Fruit fly (Drosophila melanogaster) whole organism, embryonic: ENCODE measurements around the gene CG8301.

Experiments used
- Asciz ChIP-seq: fragments of 200-800 bp; sonication (Bioruptor generic); optimal IDR thresholded peaks from 2 replicates; lab custom pipeline; 2017; ENCODE audit warnings: missing biosample characterization, mild to moderate bottlenecking, missing genetic modification characterization, missing genetic modification reagents
- Atf-2 ChIP-seq: fragments of 200-800 bp; sonication (Bioruptor generic); optimal IDR thresholded peaks from 2 replicates; lab custom pipeline; 2016; ENCODE audit warnings: missing biosample characterization, missing genetic modification characterization
- Atf3 ChIP-seq: fragments of 200-800 bp; sonication (Bioruptor generic); optimal IDR thresholded peaks from 3 replicates; lab custom pipeline; 2016; ENCODE audit warnings: missing biosample characterization, missing genetic modification characterization
- Atf6 ChIP-seq: fragments of 200-800 bp; sonication (Bioruptor generic); IDR thresholded peaks from 2 replicates; pipeline ENCODE4 v1.3.6; 2022; ENCODE audit warnings: missing biosample characterization, missing genetic modification characterization
- CG10321 ChIP-seq: fragments of 200-800 bp; sonication (Bioruptor generic); IDR thresholded peaks from 2 replicates; pipeline ENCODE4 v1.3.6; 2022; ENCODE audit warnings: missing biosample characterization, missing genetic modification characterization
- CG10565 ChIP-seq: fragments of 200-800 bp; sonication (Bioruptor generic); optimal IDR thresholded peaks from 3 replicates; lab custom pipeline; 2016; ENCODE audit warnings: missing biosample characterization, mild to moderate bottlenecking, missing genetic modification characterization
- CG10979 ChIP-seq: fragments of 200-800 bp; sonication (Bioruptor generic); optimal IDR thresholded peaks from 2 replicates; lab custom pipeline; 2018; ENCODE audit warnings: missing biosample characterization, mild to moderate bottlenecking, missing genetic modification characterization, moderate library complexity
- CG12104 ChIP-seq: fragments of 200-800 bp; sonication (Bioruptor generic); optimal IDR thresholded peaks from 3 replicates; lab custom pipeline; 2016; ENCODE audit warnings: missing biosample characterization, missing genetic modification characterization
- CG1233 ChIP-seq: fragments of 200-800 bp; sonication (Bioruptor generic); optimal IDR thresholded peaks from 4 replicates; lab custom pipeline; 2018; ENCODE audit warnings: missing biosample characterization, mild to moderate bottlenecking, missing genetic modification characterization
- CG13123 ChIP-seq: fragments of 200-800 bp; sonication (Bioruptor generic); optimal IDR thresholded peaks from 2 replicates; lab custom pipeline; 2016; ENCODE audit warnings: missing biosample characterization, missing genetic modification characterization
- CG16815 ChIP-seq: fragments of 200-800 bp; sonication (Bioruptor generic); optimal IDR thresholded peaks from 3 replicates; lab custom pipeline; 2017; ENCODE audit warnings: missing biosample characterization, mild to moderate bottlenecking, missing genetic modification characterization
- CG17829 ChIP-seq: fragments of 200-800 bp; optimal IDR thresholded peaks from 2 replicates; lab custom pipeline; 2019; ENCODE audit warnings: missing biosample characterization, mild to moderate bottlenecking, missing genetic modification characterization, moderate library complexity
- CG2889 ChIP-seq: fragments of 200-800 bp; sonication (Bioruptor generic); IDR thresholded peaks from 3 replicates; pipeline ENCODE4 v1.3.6; 2022; ENCODE audit warnings: missing biosample characterization, missing genetic modification characterization
- CG31224 ChIP-seq: fragments of 200-800 bp; sonication (Bioruptor generic); IDR thresholded peaks from 2 replicates; pipeline ENCODE4 v1.3.6; 2022; ENCODE audit warnings: missing biosample characterization, missing genetic modification characterization
- CG4328 ChIP-seq: fragments of 200-800 bp; sonication (Bioruptor generic); optimal IDR thresholded peaks from 3 replicates; lab custom pipeline; 2017; ENCODE audit warnings: missing biosample characterization, missing genetic modification reagents, missing genetic modification characterization
- CG6765 ChIP-seq: fragments of 200-800 bp; sonication (Bioruptor generic); optimal IDR thresholded peaks from 3 replicates; lab custom pipeline; 2017; ENCODE audit warnings: missing biosample characterization, mild to moderate bottlenecking, missing genetic modification characterization
- CG8478 ChIP-seq: fragments of >200 bp; optimal IDR thresholded peaks from 2 replicates; lab custom pipeline; 2018
- Dbx ChIP-seq: fragments of 200-800 bp; sonication (Bioruptor generic); IDR thresholded peaks from 3 replicates; pipeline ENCODE4 v1.3.6; 2022; ENCODE audit warnings: missing biosample characterization, missing genetic modification characterization
- Deaf1 ChIP-seq: fragments of 200-800 bp; optimal IDR thresholded peaks from 3 replicates; lab custom pipeline; 2019; ENCODE audit warnings: missing biosample characterization, mild to moderate bottlenecking, missing genetic modification characterization, moderate library complexity
- Dfd ChIP-seq, 2 experiments: fragments of >200 bp; optimal IDR thresholded peaks; 2 replicates each; lab custom pipeline; 2017; ENCODE audit warnings: missing biosample characterization in 2 of 2, missing genetic modification characterization in 2 of 2
- Dll ChIP-seq: fragments of 200-800 bp; sonication (Bioruptor generic); IDR thresholded peaks from 4 replicates; pipeline ENCODE4 v1.3.6; 2022; ENCODE audit warnings: missing biosample characterization, missing genetic modification characterization; ENCODE audit not compliant: partially characterized antibody
- Doc2 ChIP-seq: fragments of 200-800 bp; sonication (Bioruptor generic); IDR thresholded peaks from 2 replicates; pipeline ENCODE4 v1.3.6; 2022; ENCODE audit warnings: missing biosample characterization, missing genetic modification characterization
- ERR ChIP-seq: fragments of 200-800 bp; sonication (Bioruptor generic); optimal IDR thresholded peaks from 2 replicates; lab custom pipeline; 2016; ENCODE audit warnings: missing biosample characterization, missing genetic modification characterization
- Ets97D ChIP-seq: fragments of 200-800 bp; sonication (Bioruptor generic); optimal IDR thresholded peaks from 3 replicates; lab custom pipeline; 2016; ENCODE audit warnings: missing biosample characterization, missing genetic modification characterization
- Fer3 ChIP-seq: fragments of 200-800 bp; sonication (Bioruptor generic); optimal IDR thresholded peaks from 2 replicates; lab custom pipeline; 2018; ENCODE audit warnings: missing biosample characterization, mild to moderate bottlenecking, missing genetic modification characterization, moderate library complexity
- HLH54F ChIP-seq: fragments of 200-800 bp; sonication (Bioruptor generic); optimal IDR thresholded peaks from 3 replicates; lab custom pipeline; 2016; ENCODE audit warnings: missing biosample characterization, missing genetic modification characterization
- Lim3 ChIP-seq: fragments of 200-800 bp; sonication (Bioruptor generic); IDR thresholded peaks from 2 replicates; pipeline ENCODE4 v1.3.6; 2022; ENCODE audit warnings: missing biosample characterization, missing genetic modification characterization
- MESR4 ChIP-seq: fragments of 200-800 bp; sonication (Bioruptor generic); optimal IDR thresholded peaks from 2 replicates; lab custom pipeline; 2018; ENCODE audit warnings: missing biosample characterization, mild to moderate bottlenecking, missing genetic modification characterization, moderate library complexity
- Neu2 ChIP-seq: fragments of 200-800 bp; sonication (Bioruptor generic); optimal IDR thresholded peaks from 3 replicates; lab custom pipeline; 2016; ENCODE audit warnings: missing biosample characterization, missing genetic modification characterization, borderline replicate concordance
- Oli ChIP-seq: fragments of 200-800 bp; sonication (Bioruptor generic); optimal IDR thresholded peaks from 2 replicates; lab custom pipeline; 2018; ENCODE audit warnings: missing biosample characterization, mild to moderate bottlenecking, missing genetic modification characterization, moderate library complexity
- Sry-β ChIP-seq: fragments of 200-800 bp; sonication (Bioruptor generic); optimal IDR thresholded peaks from 2 replicates; lab custom pipeline; 2018; ENCODE audit warnings: missing biosample characterization, mild to moderate bottlenecking, missing genetic modification characterization, moderate library complexity
- Stat92E ChIP-seq, 3 experiments: fragments of >200 bp in 2 of 3; fragments of 200-800 bp in 1 of 3; sonication (Bioruptor generic) in 1 of 3; optimal IDR thresholded peaks; 2 replicates each; lab custom pipeline; 2017 to 2019; ENCODE audit warnings: missing biosample characterization in 3 of 3, missing genetic modification characterization in 3 of 3, mild to moderate bottlenecking in 1 of 3, moderate library complexity in 1 of 3
- Trl ChIP-seq, 3 experiments: fragments of >200 bp in 2 of 3; fragments of 200-800 bp in 1 of 3; sonication (Bioruptor generic) in 1 of 3; optimal IDR thresholded peaks; 2 replicates in 1 of 3; 3 replicates in 2 of 3; lab custom pipeline; 2016 to 2017; ENCODE audit warnings: missing biosample characterization in 1 of 3, missing genetic modification characterization in 1 of 3
- Usf ChIP-seq: fragments of 200-800 bp; sonication (Bioruptor generic); optimal IDR thresholded peaks from 2 replicates; lab custom pipeline; 2017; ENCODE audit warnings: missing genotype, missing biosample characterization, missing genetic modification characterization
- bowl ChIP-seq: fragments of 200-800 bp; sonication (Bioruptor generic); IDR thresholded peaks from 2 replicates; pipeline ENCODE4 v1.3.6; 2022; ENCODE audit warnings: missing biosample characterization, missing genetic modification characterization
- en ChIP-seq: fragments of 200-800 bp; sonication (Bioruptor generic); optimal IDR thresholded peaks from 2 replicates; lab custom pipeline; 2016; ENCODE audit warnings: missing biosample characterization, missing genetic modification characterization
- eyg ChIP-seq: fragments of 200-800 bp; sonication (Bioruptor generic); optimal IDR thresholded peaks from 3 replicates; lab custom pipeline; 2016; ENCODE audit warnings: missing biosample characterization, missing genetic modification characterization
- fd64A ChIP-seq: fragments of 200-800 bp; sonication (Bioruptor generic); optimal IDR thresholded peaks from 3 replicates; lab custom pipeline; 2018; ENCODE audit warnings: missing biosample characterization, mild to moderate bottlenecking, missing genetic modification characterization
- grau ChIP-seq: fragments of 200-800 bp; optimal IDR thresholded peaks from 3 replicates; lab custom pipeline; 2019; ENCODE audit warnings: missing biosample characterization, mild to moderate bottlenecking, missing genetic modification characterization, moderate library complexity
- her ChIP-seq: fragments of 200-800 bp; sonication (Bioruptor generic); optimal IDR thresholded peaks from 2 replicates; lab custom pipeline; 2016; ENCODE audit warnings: missing biosample characterization, missing genetic modification characterization
- hth ChIP-seq: fragments of >200 bp; optimal IDR thresholded peaks from 2 replicates; lab custom pipeline; 2017; ENCODE audit warnings: inconsistent platforms
- klu ChIP-seq: fragments of 200-800 bp; sonication (Bioruptor generic); IDR thresholded peaks from 2 replicates; pipeline ENCODE4 v1.3.6; 2022; ENCODE audit warnings: missing biosample characterization, missing genetic modification characterization
- p53 ChIP-seq: fragments of 200-800 bp; sonication (Bioruptor generic); optimal IDR thresholded peaks from 2 replicates; lab custom pipeline; 2016; ENCODE audit warnings: missing biosample characterization, missing genetic modification characterization
- prd ChIP-seq, 3 experiments: fragments of >200 bp in 2 of 3; fragments of 200-800 bp in 1 of 3; sonication (Bioruptor generic) in 1 of 3; optimal IDR thresholded peaks in 2 of 3; IDR thresholded peaks in 1 of 3; 2 replicates in 2 of 3; 3 replicates in 1 of 3; pipeline versions ENCODE4 v1.3.6 to Lab custom; 2017 to 2022; ENCODE audit warnings: missing biosample characterization in 1 of 3, missing genetic modification characterization in 1 of 3
- pros ChIP-seq: fragments of 200-800 bp; sonication (Bioruptor generic); optimal IDR thresholded peaks from 3 replicates; lab custom pipeline; 2019; ENCODE audit warnings: missing biosample characterization, mild to moderate bottlenecking, missing genetic modification characterization, moderate library complexity
- pzg ChIP-seq: fragments of 200-800 bp; sonication (Bioruptor generic); optimal IDR thresholded peaks from 3 replicates; lab custom pipeline; 2018; ENCODE audit warnings: missing biosample characterization, mild to moderate bottlenecking, missing genetic modification characterization, moderate library complexity
- shn ChIP-seq: fragments of 200-800 bp; sonication (Bioruptor generic); optimal IDR thresholded peaks from 3 replicates; lab custom pipeline; 2016; ENCODE audit warnings: missing biosample characterization, missing genetic modification characterization
- sima ChIP-seq: fragments of 200-800 bp; sonication (Bioruptor generic); optimal IDR thresholded peaks from 2 replicates; lab custom pipeline; 2016; ENCODE audit warnings: missing biosample characterization, missing genetic modification characterization
- sisA ChIP-seq: fragments of 200-800 bp; sonication (Bioruptor generic); IDR thresholded peaks from 2 replicates; pipeline ENCODE4 v1.3.6; 2022; ENCODE audit warnings: missing biosample characterization, missing genetic modification characterization
- slbo ChIP-seq: fragments of 200-800 bp; sonication (Bioruptor generic); IDR thresholded peaks from 2 replicates; pipeline ENCODE4 v1.3.6; 2022; ENCODE audit warnings: missing biosample characterization, missing genetic modification characterization
- twi ChIP-seq: fragments of 200-800 bp; optimal IDR thresholded peaks from 2 replicates; lab custom pipeline; 2019; ENCODE audit warnings: missing biosample characterization, mild to moderate bottlenecking, missing genetic modification characterization, moderate library complexity

Gene CG8301

DNA sequence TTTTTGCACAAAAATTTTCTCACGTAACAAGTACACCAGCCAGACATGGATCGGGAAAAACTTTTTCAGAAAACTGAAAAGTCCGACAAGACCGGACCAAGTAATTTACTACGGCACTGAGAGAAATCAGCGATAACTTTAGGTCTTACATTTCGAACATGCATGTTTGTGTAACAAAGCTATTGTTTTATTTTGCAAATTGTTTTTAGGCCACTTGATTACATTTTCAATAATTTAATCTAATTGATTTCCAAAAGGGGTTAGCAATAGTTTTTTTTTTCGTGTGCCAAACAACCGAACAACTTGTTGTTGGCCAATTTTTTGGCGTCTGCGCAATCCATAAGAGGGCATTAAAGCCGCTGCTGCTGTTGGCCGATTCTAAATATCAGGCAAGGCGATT is 32.0 kb downstream of the CG8301 start (continued):
- TF ChIP-seq Atf-2 (GFP tag; lab: Kevin White, UChicago) = peak; percentile 14
- TF ChIP-seq Neu2 (GFP tag; lab: Kevin White, UChicago) = no peak
- peak; percentile 52 for TF ChIP-seq Asciz (GFP tag; lab: Kevin White, UChicago)
- peak; percentile 4 for TF ChIP-seq p53 (GFP tag; lab: Kevin White, UChicago)
- no peak for TF ChIP-seq Trl (optimal IDR thresholded peaks at IDR 0.05; lab: Kevin White, UChicago)
- peak; percentile 61 for TF ChIP-seq Trl (GFP tag; optimal IDR thresholded peaks at IDR 0.05; lab: Kevin White, UChicago)
- TF ChIP-seq CG12104 (GFP tag; lab: Kevin White, UChicago) = no peak
- peak; percentile 24 for TF ChIP-seq ERR (GFP tag; lab: Kevin White, UChicago)
- TF ChIP-seq Oli (tag; lab: Kevin White, UChicago) = peak; percentile 63
- no peak for TF ChIP-seq CG10565 (GFP tag; lab: Kevin White, UChicago)
- TF ChIP-seq MESR4 (GFP tag; lab: Kevin White, UChicago) = no peak
- no peak for TF ChIP-seq Sry-β (GFP tag; lab: Kevin White, UChicago)
- no peak for TF ChIP-seq CG4328 (GFP tag; lab: Kevin White, UChicago)
- no peak for TF ChIP-seq Dfd (GFP tag; optimal IDR thresholded peaks at IDR 0.05; lab: Kevin White, UChicago)
- TF ChIP-seq grau (tag; lab: Kevin White, UChicago) = peak; percentile 40
- TF ChIP-seq eyg (GFP tag; lab: Kevin White, UChicago) = peak; percentile 43
- peak; percentile 46 for TF ChIP-seq HLH54F (GFP tag; lab: Kevin White, UChicago)
- no peak for TF ChIP-seq sima (GFP tag; lab: Kevin White, UChicago)
- TF ChIP-seq Lim3 = no peak
- no peak for TF ChIP-seq Usf
- TF ChIP-seq hth (lab: Kevin White, UChicago) = no peak
- no peak for TF ChIP-seq pzg
- TF ChIP-seq CG2889 = 0 out of 3 replicates have a peak, but pooled peaks have one; percentile 27
- no peak for TF ChIP-seq CG16815
- TF ChIP-seq shn (GFP tag; lab: Kevin White, UChicago) = no peak
- TF ChIP-seq Dbx (GFP tag; lab: Robert Waterston, UW) = peak; percentile 58; the same call in 1 of the 3 replicates
- no peak for TF ChIP-seq Stat92E (GFP tag; optimal IDR thresholded peaks at IDR 0.05; lab: Kevin White, UChicago)
- TF ChIP-seq Atf6 (GFP tag; lab: Robert Waterston, UW) = peak; percentile 59
- no peak for TF ChIP-seq pros
- 0 out of 2 replicates have a peak, but pooled peaks have one; percentile 33 for TF ChIP-seq klu (GFP tag; lab: Robert Waterston, UW)
- no peak for TF ChIP-seq CG10321 (GFP tag; lab: Robert Waterston, UW)
- TF ChIP-seq fd64A = no peak
- TF ChIP-seq CG13123 = no peak
- peak; percentile 13 for TF ChIP-seq Deaf1 (tag; lab: Kevin White, UChicago)
- no peak for TF ChIP-seq Dll (GFP tag; lab: Robert Waterston, UW)
- no peak; the same call in 1 of the 2 replicates for TF ChIP-seq Doc2
- no peak for TF ChIP-seq CG8478 (lab: Kevin White, UChicago)
- TF ChIP-seq CG1233 (GFP tag; lab: Kevin White, UChicago) = peak; percentile 48
- no peak; the same call in 1 of the 2 replicates for TF ChIP-seq sisA (GFP tag; lab: Robert Waterston, UW)
- peak; percentile 21 for TF ChIP-seq Atf3 (GFP tag; lab: Kevin White, UChicago)
- peak; percentile 16 for TF ChIP-seq Ets97D (GFP tag; lab: Kevin White, UChicago)
- peak; percentile 62 for TF ChIP-seq Fer3
- peak; percentile 12 for TF ChIP-seq her (GFP tag; lab: Kevin White, UChicago)
- no peak for TF ChIP-seq twi
- no peak for TF ChIP-seq prd (optimal IDR thresholded peaks at IDR 0.05; lab: Kevin White, UChicago)
- peak; percentile 79 for TF ChIP-seq prd (GFP tag; IDR thresholded peaks at IDR 0.05; lab: Robert Waterston, UW)
- TF ChIP-seq CG6765 (GFP tag; lab: Kevin White, UChicago) = no peak
- no peak for TF ChIP-seq en (GFP tag; lab: Kevin White, UChicago)
- TF ChIP-seq bowl = no peak
- TF ChIP-seq CG10979 = peak; percentile 57
- TF ChIP-seq slbo (GFP tag; lab: Robert Waterston, UW) = peak; percentile 63; the same call in 1 of the 2 replicates
- TF ChIP-seq CG31224 (GFP tag; lab: Robert Waterston, UW) = peak; percentile 19; the same call in 1 of the 2 replicates
- peak; percentile 24 for TF ChIP-seq CG17829 (tag; lab: Kevin White, UChicago)
